Fruit fly (Drosophila melanogaster): Measurements from ENCODE around the gene CG7573.
A peak's percentile ranks its signal among the peaks of the same experiment; 100 is the strongest.

Gene CG7573

dm6 chr3L:11295777-11296149 is 15.8 kb upstream of the CG7573 start, which contains the start of gene Dyro (continued):
- TF ChIP-seq Rfx (GFP tag; IDR thresholded peaks at IDR 0.05) (peak; percentile 75), CG9727 (GFP tag; optimal IDR thresholded peaks at IDR 0.05) (no peak), seq (GFP tag; IDR thresholded peaks at IDR 0.05) (no peak), repo (GFP tag; optimal IDR thresholded peaks at IDR 0.05) (no peak), CG14965 (GFP tag; optimal IDR thresholded peaks at IDR 0.05; ENCODE audit: borderline replicate concordance) (no peak), Bdp1 (GFP tag; optimal IDR thresholded peaks at IDR 0.05) (no peak), CG15696 (tag; optimal IDR thresholded peaks at IDR 0.05) (no peak), CG17186 (GFP tag; optimal IDR thresholded peaks at IDR 0.05) (no peak), CG8388 (GFP tag; optimal IDR thresholded peaks at IDR 0.05) (no peak), CG43689 (GFP tag; IDR thresholded peaks at IDR 0.05) (no peak; the same call in 1 of the 2 replicates), Dref (GFP tag; IDR thresholded peaks at IDR 0.05) (no peak), CG15011 (GFP tag; optimal IDR thresholded peaks at IDR 0.05) (no peak), CG13123 (GFP tag; optimal IDR thresholded peaks at IDR 0.05) (no peak), cato (GFP tag; optimal IDR thresholded peaks at IDR 0.05; ENCODE audit: borderline replicate concordance) (no peak), trh (GFP tag; optimal IDR thresholded peaks at IDR 0.05) (no peak), ftz-f1 (GFP tag; optimal IDR thresholded peaks at IDR 0.05) (peak; percentile 63), CG30403 (GFP tag; optimal IDR thresholded peaks at IDR 0.05) (no peak), CG11456 (GFP tag; IDR thresholded peaks at IDR 0.05) (peak; percentile 74), CG7271 (tag; optimal IDR thresholded peaks at IDR 0.05) (no peak), CG7786 (GFP tag; optimal IDR thresholded peaks at IDR 0.05) (no peak)

- TF ChIP-seq CG12744 (GFP tag; optimal IDR thresholded peaks at IDR 0.05) = peak; percentile 64
- TF ChIP-seq Blimp-1 (GFP tag; optimal IDR thresholded peaks at IDR 0.05) = peak; percentile 85
- no peak for TF ChIP-seq yki (optimal IDR thresholded peaks at IDR 0.05)
- no peak for TF ChIP-seq pb (GFP tag; optimal IDR thresholded peaks at IDR 0.05)
- peak; percentile 94 for TF ChIP-seq CG11504 (tag; optimal IDR thresholded peaks at IDR 0.05)
- TF ChIP-seq CG8924 (tag; optimal IDR thresholded peaks at IDR 0.05) = peak; percentile 93
- no peak for TF ChIP-seq CG8478 (optimal IDR thresholded peaks at IDR 0.05)
- peak; percentile 60 for TF ChIP-seq peb (GFP tag; IDR thresholded peaks at IDR 0.05)
- peak; percentile 96 for TF ChIP-seq CoRest (tag; optimal IDR thresholded peaks at IDR 0.05)
- no peak for TF ChIP-seq CG34224 (GFP tag; IDR thresholded peaks at IDR 0.05; ENCODE audit: partially characterized antibody)
- TF ChIP-seq unpg (GFP tag; optimal IDR thresholded peaks at IDR 0.05) = peak; percentile 86
- TF ChIP-seq CG10366 (GFP tag; IDR thresholded peaks at IDR 0.05) = peak; percentile 69
- peak; percentile 66 for TF ChIP-seq dm (GFP tag; optimal IDR thresholded peaks at IDR 0.05)
- peak; percentile 85 for TF ChIP-seq dysf (GFP tag; IDR thresholded peaks at IDR 0.05)
- peak; percentile 64 for TF ChIP-seq CG9609 (GFP tag; optimal IDR thresholded peaks at IDR 0.05)
- TF ChIP-seq CG12391 (tag; optimal IDR thresholded peaks at IDR 0.05) = peak; percentile 92
- TF ChIP-seq CG33557 (GFP tag; optimal IDR thresholded peaks at IDR 0.05) = peak; percentile 71
- peak; percentile 91 for TF ChIP-seq YL-1 (GFP tag; optimal IDR thresholded peaks at IDR 0.05)
- peak; percentile 41 for TF ChIP-seq sd (tag; optimal IDR thresholded peaks at IDR 0.05)
- TF ChIP-seq MTF-1 (GFP tag; optimal IDR thresholded peaks at IDR 0.05; ENCODE audit: borderline replicate concordance) = peak; percentile 1
- peak; percentile 97 for TF ChIP-seq Sox100B (GFP tag; optimal IDR thresholded peaks at IDR 0.05)
- peak; percentile 56 for TF ChIP-seq ranshi (GFP tag; IDR thresholded peaks at IDR 0.05)
- TF ChIP-seq CG10209 (GFP tag; optimal IDR thresholded peaks at IDR 0.05) = peak; percentile 94
- peak; percentile 66 for TF ChIP-seq tx (GFP tag; optimal IDR thresholded peaks at IDR 0.05)
- peak; percentile 80 for TF ChIP-seq esg (GFP tag; conservative IDR thresholded peaks at IDR 0.05)
- TF ChIP-seq Mad (GFP tag; optimal IDR thresholded peaks at IDR 0.05) = peak; percentile 63
- no peak for TF ChIP-seq GATAe (GFP tag; conservative IDR thresholded peaks at IDR 0.05)
- TF ChIP-seq nau (GFP tag; optimal IDR thresholded peaks at IDR 0.05) = peak; percentile 86
- peak; percentile 43 for TF ChIP-seq CG15696 (tag; optimal IDR thresholded peaks at IDR 0.05)
- TF ChIP-seq Xrp1 (GFP tag; IDR thresholded peaks at IDR 0.05) = peak; percentile 80
- peak; percentile 24 for TF ChIP-seq CG1792 (GFP tag; optimal IDR thresholded peaks at IDR 0.05)
- no peak for TF ChIP-seq CG3995 (GFP tag; optimal IDR thresholded peaks at IDR 0.05)
Observed at dm6 chr3L:11296150-11296800, 15.3 kb upstream of the CG7573 start.

All from whole organism, embryonic.